Fruit fly (Drosophila melanogaster) whole organism, embryonic: ENCODE measurements around the gene mio.

ENCODE experiments used
- Asciz ChIP-seq: fragments of 200-800 bp; sonication (Bioruptor generic); optimal IDR thresholded peaks from 2 replicates; lab custom pipeline; 2017; ENCODE audit warnings: missing biosample characterization, mild to moderate bottlenecking, missing genetic modification characterization, missing genetic modification reagents
- CG12104 ChIP-seq: fragments of 200-800 bp; sonication (Bioruptor generic); optimal IDR thresholded peaks from 3 replicates; lab custom pipeline; 2016; ENCODE audit warnings: missing biosample characterization, missing genetic modification characterization
- CG13894 ChIP-seq: fragments of 200-800 bp; sonication (Bioruptor generic); optimal IDR thresholded peaks from 3 replicates; lab custom pipeline; 2018; ENCODE audit warnings: missing biosample characterization, mild to moderate bottlenecking, missing genetic modification characterization, moderate library complexity
- CG17328 ChIP-seq: fragments of 200-800 bp; sonication (Bioruptor generic); IDR thresholded peaks from 2 replicates; pipeline ENCODE4 v1.3.6; 2022; ENCODE audit warnings: missing biosample characterization, missing genetic modification characterization
- CG17612 ChIP-seq: fragments of 200-800 bp; sonication (Bioruptor generic); IDR thresholded peaks from 2 replicates; pipeline ENCODE4 v1.3.6; 2022; ENCODE audit warnings: missing biosample characterization, missing genetic modification characterization
- CG1792 ChIP-seq: fragments of 200-800 bp; sonication (Bioruptor generic); optimal IDR thresholded peaks from 2 replicates; lab custom pipeline; 2016; ENCODE audit warnings: missing biosample characterization, missing genetic modification characterization
- CG3065 ChIP-seq: fragments of 200-800 bp; sonication (Bioruptor generic); optimal IDR thresholded peaks from 2 replicates; lab custom pipeline; 2016; ENCODE audit warnings: missing biosample characterization, missing genetic modification characterization
- CG31224 ChIP-seq: fragments of 200-800 bp; sonication (Bioruptor generic); IDR thresholded peaks from 2 replicates; pipeline ENCODE4 v1.3.6; 2022; ENCODE audit warnings: missing biosample characterization, missing genetic modification characterization
- CG3163 ChIP-seq: fragments of 200-800 bp; sonication (Bioruptor generic); optimal IDR thresholded peaks from 3 replicates; lab custom pipeline; 2016; ENCODE audit warnings: missing biosample characterization, missing genetic modification characterization
- CG4282 ChIP-seq: fragments of 200-800 bp; sonication (Bioruptor generic); optimal IDR thresholded peaks from 2 replicates; lab custom pipeline; 2016; ENCODE audit warnings: missing biosample characterization, missing genetic modification characterization
- CG4730 ChIP-seq: fragments of 200-800 bp; sonication (Bioruptor generic); IDR thresholded peaks from 2 replicates; pipeline ENCODE4 v1.3.6; 2022; ENCODE audit warnings: missing biosample characterization, missing genetic modification characterization
- CG5180 ChIP-seq: fragments of 200-800 bp; sonication (Bioruptor generic); optimal IDR thresholded peaks from 3 replicates; lab custom pipeline; 2017; ENCODE audit warnings: missing biosample characterization, missing genetic modification characterization, mild to moderate bottlenecking, moderate library complexity, missing genetic modification reagents
- CG6654 ChIP-seq: fragments of 200-800 bp; sonication (Bioruptor generic); optimal IDR thresholded peaks from 2 replicates; lab custom pipeline; 2017; ENCODE audit warnings: missing biosample characterization, mild to moderate bottlenecking, missing genetic modification characterization
- CG6765 ChIP-seq: fragments of 200-800 bp; sonication (Bioruptor generic); optimal IDR thresholded peaks from 3 replicates; lab custom pipeline; 2017; ENCODE audit warnings: missing biosample characterization, mild to moderate bottlenecking, missing genetic modification characterization
- CG8478 ChIP-seq: fragments of >200 bp; optimal IDR thresholded peaks from 2 replicates; lab custom pipeline; 2018
- CG9817 ChIP-seq: fragments of 200-800 bp; sonication (Bioruptor generic); optimal IDR thresholded peaks from 2 replicates; lab custom pipeline; 2018; ENCODE audit warnings: missing biosample characterization, mild to moderate bottlenecking, missing genetic modification characterization, moderate library complexity
- Chrac-16 ChIP-seq: fragments of 200-800 bp; sonication (Bioruptor generic); optimal IDR thresholded peaks from 3 replicates; lab custom pipeline; 2016; ENCODE audit warnings: missing biosample characterization, missing genetic modification characterization
- Dll ChIP-seq: fragments of 200-800 bp; sonication (Bioruptor generic); IDR thresholded peaks from 4 replicates; pipeline ENCODE4 v1.3.6; 2022; ENCODE audit warnings: missing biosample characterization, missing genetic modification characterization; ENCODE audit not compliant: partially characterized antibody
- ERR ChIP-seq: fragments of 200-800 bp; sonication (Bioruptor generic); optimal IDR thresholded peaks from 2 replicates; lab custom pipeline; 2016; ENCODE audit warnings: missing biosample characterization, missing genetic modification characterization
- Hey ChIP-seq: fragments of 200-800 bp; sonication (Bioruptor generic); optimal IDR thresholded peaks from 3 replicates; lab custom pipeline; 2018; ENCODE audit warnings: missing biosample characterization, mild to moderate bottlenecking, missing genetic modification characterization
- Hr39 ChIP-seq: fragments of >200 bp; optimal IDR thresholded peaks from 2 replicates; lab custom pipeline; 2017
- Meics ChIP-seq: fragments of 200-800 bp; sonication (Bioruptor generic); optimal IDR thresholded peaks from 2 replicates; lab custom pipeline; 2017; ENCODE audit warnings: missing biosample characterization, mild to moderate bottlenecking, missing genetic modification characterization
- Myb ChIP-seq: fragments of 200-800 bp; sonication (Bioruptor generic); optimal IDR thresholded peaks from 2 replicates; lab custom pipeline; 2016; ENCODE audit warnings: missing biosample characterization, missing genetic modification characterization
- NK7.1 ChIP-seq: fragments of 200-800 bp; sonication (Bioruptor generic); optimal IDR thresholded peaks from 3 replicates; lab custom pipeline; 2016; ENCODE audit warnings: missing biosample characterization, missing genetic modification characterization
- NfI ChIP-seq: fragments of 200-800 bp; sonication (Bioruptor generic); optimal IDR thresholded peaks from 3 replicates; lab custom pipeline; 2018; ENCODE audit warnings: missing biosample characterization, mild to moderate bottlenecking, missing genetic modification characterization, moderate library complexity
- Trl ChIP-seq, 3 experiments: fragments of >200 bp in 2 of 3; fragments of 200-800 bp in 1 of 3; sonication (Bioruptor generic) in 1 of 3; optimal IDR thresholded peaks; 2 replicates in 1 of 3; 3 replicates in 2 of 3; lab custom pipeline; 2016 to 2017; ENCODE audit warnings: missing biosample characterization in 1 of 3, missing genetic modification characterization in 1 of 3
- Usf ChIP-seq: fragments of 200-800 bp; sonication (Bioruptor generic); optimal IDR thresholded peaks from 2 replicates; lab custom pipeline; 2017; ENCODE audit warnings: missing genotype, missing biosample characterization, missing genetic modification characterization
- ab ChIP-seq: fragments of 200-800 bp; sonication (Bioruptor generic); optimal IDR thresholded peaks from 2 replicates; lab custom pipeline; 2016; ENCODE audit warnings: missing biosample characterization, missing genetic modification characterization
- btn ChIP-seq: fragments of 200-800 bp; sonication (Bioruptor generic); optimal IDR thresholded peaks from 2 replicates; lab custom pipeline; 2016; ENCODE audit warnings: missing biosample characterization, missing genetic modification characterization
- chinmo ChIP-seq: fragments of 200-800 bp; sonication (Bioruptor generic); IDR thresholded peaks from 4 replicates; pipeline ENCODE4 v1.3.6; 2022; ENCODE audit warnings: missing biosample characterization, missing genetic modification characterization; ENCODE audit not compliant: partially characterized antibody
- crol ChIP-seq: fragments of 200-800 bp; sonication (Bioruptor generic); IDR thresholded peaks from 2 replicates; pipeline ENCODE4 v1.3.6; 2022; ENCODE audit warnings: missing biosample characterization, missing genetic modification characterization
- dan ChIP-seq: fragments of 200-800 bp; sonication (Bioruptor generic); IDR thresholded peaks from 2 replicates; pipeline ENCODE4 v1.3.6; 2022; ENCODE audit warnings: missing biosample characterization, missing genetic modification characterization
- disco-r ChIP-seq: fragments of 200-800 bp; sonication (Bioruptor generic); optimal IDR thresholded peaks from 2 replicates; lab custom pipeline; 2016; ENCODE audit warnings: missing biosample characterization, missing genetic modification characterization
- emc ChIP-seq: fragments of 200-800 bp; sonication (Bioruptor generic); optimal IDR thresholded peaks from 2 replicates; lab custom pipeline; 2016; ENCODE audit warnings: missing biosample characterization, missing genetic modification characterization
- fd64A ChIP-seq: fragments of 200-800 bp; sonication (Bioruptor generic); optimal IDR thresholded peaks from 3 replicates; lab custom pipeline; 2018; ENCODE audit warnings: missing biosample characterization, mild to moderate bottlenecking, missing genetic modification characterization
- ftz-f1 ChIP-seq: fragments of 200-800 bp; sonication (Bioruptor generic); optimal IDR thresholded peaks from 2 replicates; lab custom pipeline; 2016; ENCODE audit warnings: missing biosample characterization, missing genetic modification characterization
- gem ChIP-seq: fragments of 200-800 bp; sonication (Bioruptor generic); optimal IDR thresholded peaks from 2 replicates; lab custom pipeline; 2019; ENCODE audit warnings: missing biosample characterization, mild to moderate bottlenecking, missing genetic modification characterization, moderate library complexity
- kah ChIP-seq: fragments of 200-800 bp; sonication (Bioruptor generic); optimal IDR thresholded peaks from 2 replicates; lab custom pipeline; 2018; ENCODE audit warnings: missing biosample characterization, mild to moderate bottlenecking, missing genetic modification characterization
- knrl ChIP-seq: fragments of 200-800 bp; sonication (Bioruptor generic); IDR thresholded peaks from 3 replicates; pipeline ENCODE4 v1.3.6; 2022; ENCODE audit warnings: missing biosample characterization, missing genetic modification characterization; ENCODE audit not compliant: partially characterized antibody
- lab ChIP-seq: fragments of 200-800 bp; sonication (Bioruptor generic); optimal IDR thresholded peaks from 3 replicates; lab custom pipeline; 2017; ENCODE audit warnings: missing biosample characterization, missing genetic modification characterization, mild to moderate bottlenecking, moderate library complexity, missing genetic modification reagents
- onecut ChIP-seq: fragments of 200-800 bp; sonication (Bioruptor generic); IDR thresholded peaks from 2 replicates; pipeline ENCODE4 v1.3.6; 2022; ENCODE audit warnings: missing biosample characterization, missing genetic modification characterization
- salm ChIP-seq: fragments of 200-800 bp; sonication (Bioruptor generic); optimal IDR thresholded peaks from 2 replicates; lab custom pipeline; 2018; ENCODE audit warnings: missing biosample characterization, mild to moderate bottlenecking, missing genetic modification characterization
- sim ChIP-seq: fragments of 200-800 bp; sonication (Bioruptor generic); IDR thresholded peaks from 2 replicates; pipeline ENCODE4 v1.3.6; 2022; ENCODE audit warnings: missing biosample characterization, missing genetic modification characterization
- so ChIP-seq: fragments of 200-800 bp; sonication (Bioruptor generic); IDR thresholded peaks from 3 replicates; pipeline ENCODE4 v1.3.6; 2022; ENCODE audit warnings: missing biosample characterization, missing genetic modification characterization
- sqz ChIP-seq: fragments of 200-800 bp; sonication (Bioruptor generic); optimal IDR thresholded peaks from 3 replicates; lab custom pipeline; 2018; ENCODE audit warnings: missing biosample characterization, mild to moderate bottlenecking, missing genetic modification characterization
- tap ChIP-seq: fragments of 200-800 bp; optimal IDR thresholded peaks from 3 replicates; lab custom pipeline; 2019; ENCODE audit warnings: missing biosample characterization, mild to moderate bottlenecking, missing genetic modification characterization, moderate library complexity
- tna ChIP-seq: fragments of 200-800 bp; sonication (Bioruptor generic); IDR thresholded peaks from 2 replicates; pipeline ENCODE4 v1.3.6; 2022; ENCODE audit warnings: missing biosample characterization, missing genetic modification characterization; ENCODE audit not compliant: partially characterized antibody
- tup ChIP-seq: fragments of 200-800 bp; sonication (Bioruptor generic); optimal IDR thresholded peaks from 2 replicates; lab custom pipeline; 2016; ENCODE audit warnings: missing biosample characterization, mild to moderate bottlenecking, missing genetic modification characterization, moderate library complexity
- tx ChIP-seq: fragments of 200-800 bp; sonication (Bioruptor generic); optimal IDR thresholded peaks from 2 replicates; lab custom pipeline; 2016; ENCODE audit warnings: missing biosample characterization, missing genetic modification characterization
- unc-4 ChIP-seq: fragments of 200-800 bp; sonication (Bioruptor generic); IDR thresholded peaks from 2 replicates; pipeline ENCODE4 v1.3.6; 2022; ENCODE audit warnings: missing biosample characterization, missing genetic modification characterization; ENCODE audit not compliant: partially characterized antibody
- vfl ChIP-seq: fragments of 200-800 bp; sonication (Bioruptor generic); optimal IDR thresholded peaks from 2 replicates; lab custom pipeline; 2016; ENCODE audit warnings: missing biosample characterization, missing genetic modification characterization
- zen ChIP-seq: fragments of 200-800 bp; sonication (Bioruptor generic); optimal IDR thresholded peaks from 3 replicates; lab custom pipeline; 2018; ENCODE audit warnings: missing biosample characterization, mild to moderate bottlenecking, missing genetic modification characterization, moderate library complexity

Gene mio

DNA sequence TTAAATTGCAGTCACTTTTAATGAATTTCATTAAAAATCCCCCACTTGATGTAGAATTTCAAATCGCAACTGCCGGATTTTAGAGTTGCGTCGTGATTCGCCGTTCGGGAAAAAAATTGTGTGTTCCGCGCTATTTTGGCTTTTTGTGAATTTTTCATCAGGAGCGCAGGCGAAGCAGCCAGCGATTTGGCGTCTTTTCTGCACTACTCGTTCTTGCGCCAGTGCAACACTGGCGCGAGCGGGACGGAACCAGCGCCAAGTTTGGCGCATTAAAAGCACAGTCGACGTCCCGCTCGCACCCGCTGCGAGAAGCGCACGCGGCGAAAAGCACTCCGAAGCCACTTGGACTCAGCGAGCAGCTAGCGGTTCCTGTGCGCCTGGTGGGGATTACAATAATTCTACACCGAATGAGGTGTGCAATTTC is 23.7 kb upstream of the mio start (continued):
- TF ChIP-seq CG3065 (GFP tag; lab: Kevin White, UChicago) (no peak), Trl (optimal IDR thresholded peaks at IDR 0.05; lab: Kevin White, UChicago) (no peak), Trl (GFP tag; optimal IDR thresholded peaks at IDR 0.05; lab: Kevin White, UChicago) (no peak), lab (GFP tag; lab: Kevin White, UChicago) (peak; percentile 76), CG6765 (GFP tag; lab: Kevin White, UChicago) (no peak), CG1792 (no peak), sqz (GFP tag; lab: Kevin White, UChicago) (peak; percentile 86), disco-r (GFP tag; lab: Kevin White, UChicago) (peak; percentile 15), sim (GFP tag; lab: Robert Waterston, UW) (no peak), CG4282 (GFP tag; lab: Kevin White, UChicago) (peak; percentile 1), so (GFP tag; lab: Robert Waterston, UW) (no peak), chinmo (no peak), NfI (GFP tag; lab: Kevin White, UChicago) (peak; percentile 44), ERR (GFP tag; lab: Kevin White, UChicago) (peak; percentile 60), onecut (GFP tag; lab: Robert Waterston, UW) (peak; percentile 53), vfl (peak; percentile 26), CG4730 (GFP tag; lab: Robert Waterston, UW) (no peak), ab (GFP tag; lab: Kevin White, UChicago) (no peak), Meics (GFP tag; lab: Kevin White, UChicago) (peak; percentile 46), unc-4 (GFP tag; lab: Robert Waterston, UW) (no peak), tup (GFP tag; lab: Kevin White, UChicago) (no peak), CG3163 (GFP tag; lab: Kevin White, UChicago) (peak; percentile 35), kah (GFP tag; lab: Kevin White, UChicago) (peak; percentile 74), ftz-f1 (GFP tag; lab: Kevin White, UChicago) (peak; percentile 95), NK7.1 (GFP tag; lab: Kevin White, UChicago) (peak; percentile 34), CG6654 (no peak), CG12104 (GFP tag; lab: Kevin White, UChicago) (peak; percentile 6), CG17612 (no peak), gem (tag; lab: Kevin White, UChicago) (no peak), tx (GFP tag; lab: Kevin White, UChicago) (no peak), crol (no peak), Dll (GFP tag; lab: Robert Waterston, UW) (no peak), CG17328 (GFP tag; lab: Robert Waterston, UW) (no peak), Chrac-16 (GFP tag; lab: Kevin White, UChicago) (no peak), salm (tag; lab: Kevin White, UChicago) (peak; percentile 38), fd64A (GFP tag; lab: Kevin White, UChicago) (peak; percentile 21), Usf (GFP tag; lab: Kevin White, UChicago) (no peak), dan (GFP tag; lab: Robert Waterston, UW) (no peak), CG5180 (peak; percentile 56), CG13894 (tag; lab: Kevin White, UChicago) (peak; percentile 92), knrl (GFP tag; lab: Robert Waterston, UW) (no peak), zen (tag; lab: Kevin White, UChicago) (no peak), tap (tag; lab: Kevin White, UChicago) (no peak), Hr39 (lab: Kevin White, UChicago) (no peak), CG31224 (no peak), Hey (peak; percentile 70), CG9817 (peak; percentile 11), Asciz (peak; percentile 30), CG8478 (lab: Kevin White, UChicago) (peak; percentile 90), btn (GFP tag; lab: Kevin White, UChicago) (no peak), emc (GFP tag; lab: Kevin White, UChicago) (no peak), Myb (peak; percentile 98), tna (GFP tag; lab: Robert Waterston, UW) (no peak)
